Worm (Caenorhabditis elegans): Measurements from ENCODE around the gene srz-105.

srz-105 gene

DNA sequence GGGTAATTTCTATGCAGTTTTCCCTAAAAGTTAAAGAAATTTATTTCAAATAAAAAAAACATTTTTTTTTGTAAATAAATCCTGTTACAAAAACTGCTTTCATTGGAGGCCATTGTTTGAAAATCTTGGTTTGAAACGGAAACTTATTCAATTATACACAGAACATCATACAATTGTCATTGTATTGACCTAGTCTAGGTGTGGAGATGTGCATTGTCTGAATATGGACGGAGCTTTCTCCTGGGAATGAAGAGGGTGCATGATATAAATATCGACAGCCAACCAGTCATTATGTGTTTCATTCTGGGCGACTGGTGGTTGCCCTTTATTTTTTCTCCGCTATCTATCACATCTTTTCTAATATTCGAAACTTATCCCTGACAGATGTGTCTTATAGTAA, 21.8 kb downstream of the srz-105 start, which contains the start of gene C35D6.3:
Gene C35D6.3 (plus strand): TSS at position 301 of the 400 bp plus-strand sequence.
- TF ChIP-seq skn-1 (tag; optimal IDR thresholded peaks at IDR 0.05), result no peak
- TF ChIP-seq nhr-12 (tag; optimal IDR thresholded peaks at IDR 0.05), result no peak
- TF ChIP-seq unc-55 (GFP tag; optimal IDR thresholded peaks at IDR 0.05), result no peak
- TF ChIP-seq fos-1 (tag; optimal IDR thresholded peaks at IDR 0.05), result no peak
- TF ChIP-seq F13H6.1 (tag; optimal IDR thresholded peaks at IDR 0.05), result no peak
- no peak for TF ChIP-seq crh-2 (tag; optimal IDR thresholded peaks at IDR 0.05)
- TF ChIP-seq sma-9 (GFP tag; optimal IDR thresholded peaks at IDR 0.05), result no peak
- TF ChIP-seq sma-9 (tag; optimal IDR thresholded peaks at IDR 0.05), result no peak
- no peak for TF ChIP-seq snpc-4 (tag; optimal IDR thresholded peaks at IDR 0.05)
- TF ChIP-seq lin-39 (tag; optimal IDR thresholded peaks at IDR 0.05), result no peak
- no peak for TF ChIP-seq unc-39 (tag; optimal IDR thresholded peaks at IDR 0.05)
- no peak for TF ChIP-seq Y55F3AM.14 (GFP tag; optimal IDR thresholded peaks at IDR 0.05)

DNA sequence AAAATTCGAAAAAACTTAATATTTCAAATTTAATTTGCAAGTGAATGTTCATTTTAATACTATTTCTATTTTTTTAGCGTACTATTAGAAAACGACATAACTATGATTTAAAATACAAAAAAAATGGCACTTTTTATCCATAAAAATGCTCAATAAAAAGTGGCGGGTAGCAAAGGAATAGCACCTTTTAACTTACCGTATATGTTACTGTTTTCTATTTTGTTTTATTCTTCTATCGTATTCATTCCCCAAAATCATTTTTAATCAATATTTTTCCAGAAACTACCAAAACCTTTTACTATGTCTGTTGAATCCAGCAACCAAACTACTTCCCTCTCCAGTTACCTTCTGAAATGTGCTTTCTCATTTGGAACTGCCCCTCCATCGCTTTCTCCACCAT, 26.0 kb downstream of the srz-105 start, which contains the start of gene C35D6.4:
Gene C35D6.4 (plus strand): TSS at position 301 of the 400 bp plus-strand sequence.
- TF ChIP-seq ztf-11 (tag; optimal IDR thresholded peaks at IDR 0.05) (no peak), mdl-1 (tag; optimal IDR thresholded peaks at IDR 0.05) (no peak)

DNA sequence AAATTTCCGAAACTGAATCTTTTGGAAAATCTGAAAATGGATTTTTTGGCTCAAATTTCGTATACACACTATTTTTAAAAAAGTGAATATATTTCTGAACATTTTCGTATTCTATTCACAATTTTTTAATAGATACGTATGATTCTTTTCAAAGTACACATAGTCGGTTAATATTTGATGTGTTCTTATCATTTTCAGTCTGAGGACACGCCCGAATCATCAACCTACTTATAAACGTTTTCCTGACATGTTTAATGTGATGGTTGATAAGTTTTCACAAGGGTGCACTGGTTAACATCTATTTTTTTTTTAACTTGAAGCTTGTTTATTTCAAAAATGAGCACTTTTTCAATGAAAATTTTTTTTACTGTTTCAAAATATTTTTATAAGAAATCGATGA, 39.9 kb downstream of the srz-105 start:
- TF ChIP-seq dmd-4 (tag; optimal IDR thresholded peaks at IDR 0.05) (no peak), nhr-25 (tag; optimal IDR thresholded peaks at IDR 0.05) (no peak), F13H6.1 (tag; optimal IDR thresholded peaks at IDR 0.05) (no peak), sma-9 (GFP tag; optimal IDR thresholded peaks at IDR 0.05) (no peak), sma-9 (tag; optimal IDR thresholded peaks at IDR 0.05) (no peak)

DNA sequence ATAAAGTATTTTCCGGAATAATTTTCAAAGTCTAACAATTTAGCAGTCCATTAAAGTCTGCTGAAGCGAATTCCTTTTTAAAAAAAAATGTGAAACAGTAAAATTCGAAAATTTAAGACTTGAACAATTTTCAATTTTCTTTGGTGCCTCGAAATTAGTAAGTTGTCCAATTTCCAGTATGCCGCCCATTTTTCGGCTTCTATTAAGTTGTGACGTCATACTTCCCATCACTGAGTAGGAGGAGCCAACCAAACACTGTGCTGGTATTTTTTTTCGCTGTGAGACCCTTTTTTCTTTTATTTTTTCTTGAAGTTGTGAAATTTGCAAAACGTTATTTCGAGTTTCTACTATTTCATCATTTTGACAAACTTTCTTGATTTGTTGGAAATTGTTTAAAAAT, 45.9 kb downstream of the srz-105 start:
- TF ChIP-seq dmd-4 (tag; optimal IDR thresholded peaks at IDR 0.05) (no peak), ztf-11 (tag; optimal IDR thresholded peaks at IDR 0.05) (no peak), nhr-11 (tag; optimal IDR thresholded peaks at IDR 0.05) (no peak), mdl-1 (tag; optimal IDR thresholded peaks at IDR 0.05) (no peak), fos-1 (tag; optimal IDR thresholded peaks at IDR 0.05) (no peak), mbf-1 (tag; optimal IDR thresholded peaks at IDR 0.05) (no peak), sem-4 (tag; optimal IDR thresholded peaks at IDR 0.05) (no peak), mab-5 (tag; optimal IDR thresholded peaks at IDR 0.05) (no peak), nhr-23 (tag; optimal IDR thresholded peaks at IDR 0.05) (no peak), elt-3 (tag; optimal IDR thresholded peaks at IDR 0.05) (no peak), alr-1 (tag; optimal IDR thresholded peaks at IDR 0.05) (no peak), ceh-16 (tag; optimal IDR thresholded peaks at IDR 0.05) (no peak), nhr-21 (tag; optimal IDR thresholded peaks at IDR 0.05) (no peak), zag-1 (tag; optimal IDR thresholded peaks at IDR 0.05) (no peak), ZK546.5 (tag; optimal IDR thresholded peaks at IDR 0.05) (no peak)

Measured in whole organism, L2 larva.